Worm (Caenorhabditis elegans) whole organism, L2 larva: Measurements from ENCODE around the gene F01F1.14.

Experiments
- C34F6.9 ChIP-seq: fragments of 150-350 bp; optimal IDR thresholded peaks from 2 replicates; lab custom pipeline; 2014; ENCODE audit warnings: missing biosample characterization, missing genetic modification characterization
- F13H6.1 ChIP-seq: sonication (generic microtip); optimal IDR thresholded peaks from 2 replicates; lab custom pipeline; 2016; ENCODE audit warnings: missing genetic modification characterization, missing compliant biosample characterization
- R02D3.7 ChIP-seq: fragments of 150-350 bp; optimal IDR thresholded peaks from 2 replicates; lab custom pipeline; 2014; ENCODE audit warnings: missing biosample characterization, missing genetic modification characterization
- Y55F3AM.14 ChIP-seq: fragments of 200-800 bp; sonication (Bioruptor generic); optimal IDR thresholded peaks from 2 replicates; lab custom pipeline; 2018; ENCODE audit warnings: mild to moderate bottlenecking, missing genetic modification characterization, missing compliant biosample characterization
- ZK546.5 ChIP-seq: sonication (generic microtip); optimal IDR thresholded peaks from 2 replicates; lab custom pipeline; 2017; ENCODE audit warnings: missing biosample characterization, missing genetic modification characterization
- alr-1 ChIP-seq: fragments of 150-350 bp; optimal IDR thresholded peaks from 2 replicates; lab custom pipeline; 2014; ENCODE audit warnings: missing biosample characterization, missing genetic modification characterization
- aly-2 ChIP-seq: fragments of 150-350 bp; optimal IDR thresholded peaks from 2 replicates; lab custom pipeline; 2014; ENCODE audit warnings: missing biosample characterization, missing genetic modification characterization
- ama-1 ChIP-seq: fragments of 150-350 bp; optimal IDR thresholded peaks from 2 replicates; lab custom pipeline; 2018; ENCODE audit warnings: inconsistent platforms
- blmp-1 ChIP-seq: sonication (generic microtip); optimal IDR thresholded peaks from 2 replicates; lab custom pipeline; 2017; ENCODE audit warnings: missing genetic modification characterization, mild to moderate bottlenecking, missing compliant biosample characterization, antibody characterized with exemption, moderate library complexity; ENCODE audit not compliant: insufficient read depth
- ceh-16 ChIP-seq: fragments of 150-350 bp; optimal IDR thresholded peaks from 2 replicates; lab custom pipeline; 2014; ENCODE audit warnings: missing biosample characterization, missing genetic modification characterization
- ceh-82 ChIP-seq: fragments of 150-350 bp; optimal IDR thresholded peaks from 2 replicates; lab custom pipeline; 2014; ENCODE audit warnings: missing biosample characterization, missing genetic modification characterization
- crh-2 ChIP-seq: sonication (generic microtip); optimal IDR thresholded peaks from 2 replicates; lab custom pipeline; 2017; ENCODE audit warnings: missing biosample characterization, missing genetic modification characterization
- dmd-4 ChIP-seq: sonication (generic microtip); optimal IDR thresholded peaks from 2 replicates; lab custom pipeline; 2017; ENCODE audit warnings: missing biosample characterization, missing genetic modification characterization
- egl-27 ChIP-seq: sonication (generic microtip); optimal IDR thresholded peaks from 3 replicates; lab custom pipeline; 2017; ENCODE audit warnings: missing biosample characterization, missing genetic modification reagents, missing genetic modification characterization
- elt-1 ChIP-seq: fragments of 150-350 bp; optimal IDR thresholded peaks from 2 replicates; lab custom pipeline; 2014; ENCODE audit warnings: missing biosample characterization, missing genetic modification characterization
- elt-3 ChIP-seq: sonication (generic microtip); optimal IDR thresholded peaks from 2 replicates; lab custom pipeline; 2017; ENCODE audit warnings: missing biosample characterization, missing genetic modification characterization
- fos-1 ChIP-seq: fragments of 150-350 bp; optimal IDR thresholded peaks from 2 replicates; lab custom pipeline; 2014; ENCODE audit warnings: missing biosample characterization, missing genetic modification characterization
- gmeb-1 ChIP-seq: fragments of 150-350 bp; optimal IDR thresholded peaks from 2 replicates; lab custom pipeline; 2014; ENCODE audit warnings: missing biosample characterization, missing genetic modification characterization
- lin-11 ChIP-seq: fragments of 150-350 bp; sonication (generic microtip); optimal IDR thresholded peaks from 2 replicates; lab custom pipeline; 2014; ENCODE audit warnings: missing biosample characterization, missing genetic modification characterization, inconsistent platforms, mixed read lengths
- lin-13 ChIP-seq: fragments of 150-350 bp; optimal IDR thresholded peaks from 2 replicates; lab custom pipeline; 2014; ENCODE audit warnings: missing biosample characterization, missing genetic modification reagents, missing genetic modification characterization
- lin-39 ChIP-seq: fragments of 150-350 bp; optimal IDR thresholded peaks from 2 replicates; lab custom pipeline; 2014; ENCODE audit warnings: missing biosample characterization, missing genetic modification reagents, missing genetic modification characterization
- lsy-2 ChIP-seq, 2 experiments: fragments of 150-350 bp in 1 of 2; sonication (generic microtip) in 1 of 2; optimal IDR thresholded peaks; 2 replicates each; lab custom pipeline; 2014 to 2017; ENCODE audit warnings: missing biosample characterization in 2 of 2, missing genetic modification characterization in 2 of 2
- mab-5 ChIP-seq: fragments of 150-350 bp; optimal IDR thresholded peaks from 2 replicates; lab custom pipeline; 2014; ENCODE audit warnings: missing biosample characterization, missing genetic modification characterization
- mbf-1 ChIP-seq: sonication (generic microtip); optimal IDR thresholded peaks from 2 replicates; lab custom pipeline; 2017; ENCODE audit warnings: missing biosample characterization, missing genetic modification characterization
- nhr-129 ChIP-seq: fragments of 150-350 bp; optimal IDR thresholded peaks from 2 replicates; lab custom pipeline; 2014; ENCODE audit warnings: missing biosample characterization, missing genetic modification characterization
- nhr-21 ChIP-seq: fragments of 150-350 bp; optimal IDR thresholded peaks from 2 replicates; lab custom pipeline; 2014; ENCODE audit warnings: missing biosample characterization, missing genetic modification characterization
- nhr-237 ChIP-seq: fragments of 150-350 bp; optimal IDR thresholded peaks from 2 replicates; lab custom pipeline; 2014; ENCODE audit warnings: missing biosample characterization, missing genetic modification characterization
- nhr-25 ChIP-seq: fragments of 150-350 bp; sonication (generic microtip); optimal IDR thresholded peaks from 3 replicates; lab custom pipeline; 2014; ENCODE audit warnings: missing biosample characterization, missing genetic modification characterization
- peb-1 ChIP-seq: fragments of 150-350 bp; optimal IDR thresholded peaks from 2 replicates; lab custom pipeline; 2014; ENCODE audit warnings: missing biosample characterization, missing genetic modification characterization
- sem-4 ChIP-seq: fragments of 150-350 bp; optimal IDR thresholded peaks from 2 replicates; lab custom pipeline; 2014; ENCODE audit warnings: missing biosample characterization, missing genetic modification reagents, missing genetic modification characterization
- skn-1 ChIP-seq: sonication (generic microtip); optimal IDR thresholded peaks from 2 replicates; lab custom pipeline; 2017; ENCODE audit warnings: missing biosample characterization, missing genetic modification characterization
- sma-3 ChIP-seq: sonication (generic microtip); optimal IDR thresholded peaks from 2 replicates; lab custom pipeline; 2016; ENCODE audit warnings: missing genetic modification reagents, missing genetic modification characterization, missing compliant biosample characterization
- sma-9 ChIP-seq, 2 experiments: fragments of 150-350 bp in 1 of 2; sonication (generic microtip) in 1 of 2; optimal IDR thresholded peaks; 2 replicates each; lab custom pipeline; 2014 to 2016; ENCODE audit warnings: missing genetic modification characterization in 2 of 2, mild to moderate bottlenecking in 1 of 2, missing biosample characterization in 1 of 2, missing compliant biosample characterization in 1 of 2, missing genetic modification reagents in 1 of 2, moderate library complexity in 1 of 2
- snpc-4 ChIP-seq: fragments of 150-350 bp; optimal IDR thresholded peaks from 2 replicates; lab custom pipeline; 2014; ENCODE audit warnings: missing biosample characterization, missing genetic modification characterization
- unc-62 ChIP-seq: fragments of 150-350 bp; optimal IDR thresholded peaks from 2 replicates; lab custom pipeline; 2014; ENCODE audit warnings: missing biosample characterization, missing genetic modification reagents, missing genetic modification characterization
- zag-1 ChIP-seq: fragments of 150-350 bp; optimal IDR thresholded peaks from 2 replicates; lab custom pipeline; 2014; ENCODE audit warnings: missing biosample characterization, missing genetic modification characterization
- ztf-1 ChIP-seq: fragments of 200-800 bp; sonication (Bioruptor generic); conservative IDR thresholded peaks from 2 replicates; pipeline ENCODE4 v1.3.6; 2022; ENCODE audit warnings: missing genetic modification characterization, missing compliant biosample characterization
- ztf-11 ChIP-seq: sonication (generic microtip); optimal IDR thresholded peaks from 2 replicates; lab custom pipeline; 2017; ENCODE audit warnings: missing biosample characterization, missing genetic modification characterization
- ztf-4 ChIP-seq: fragments of 150-350 bp; optimal IDR thresholded peaks from 2 replicates; lab custom pipeline; 2014; ENCODE audit warnings: missing biosample characterization, missing genetic modification characterization

The F01F1.14 gene

ce11 chrIII:5838159-5839046, 44.3 kb downstream of the F01F1.14 start (continued):
- TF ChIP-seq mbf-1, result no peak
- TF ChIP-seq ZK546.5 (tag; lab: Kevin White, UChicago), result no peak
- TF ChIP-seq lin-13, result no peak
- peak; percentile 24 for TF ChIP-seq ztf-4 (tag; lab: Kevin White, UChicago)
- TF ChIP-seq nhr-129 (tag; lab: Kevin White, UChicago), result peak; percentile 62
- no peak for TF ChIP-seq ztf-1 (GFP tag; lab: Robert Waterston, UW)
- no peak for TF ChIP-seq R02D3.7 (tag; lab: Kevin White, UChicago)
- no peak for TF ChIP-seq ztf-11 (tag; lab: Kevin White, UChicago)
- TF ChIP-seq nhr-25 (tag; lab: Kevin White, UChicago), result peak; percentile 54
- no peak for TF ChIP-seq ceh-82
- TF ChIP-seq C34F6.9 (tag; lab: Kevin White, UChicago), result no peak
- peak; percentile 96 for TF ChIP-seq elt-1
- no peak for TF ChIP-seq skn-1 (tag; lab: Kevin White, UChicago)
- peak; percentile 92 for TF ChIP-seq crh-2 (tag; lab: Kevin White, UChicago)
- TF ChIP-seq ceh-16 (tag; lab: Kevin White, UChicago), result peak; percentile 9
- TF ChIP-seq elt-3, result no peak

ce11 chrIII:5836816-5837215, 45.9 kb downstream of the F01F1.14 start, which contains the start of gene W04D12.1:
W04D12.1 (plus strand) TSS chrIII:5836926.
- TF ChIP-seq sem-4 (no peak), gmeb-1 (tag; lab: Kevin White, UChicago) (peak; percentile 35), ama-1 (lab: Kevin White, UChicago) (peak; percentile 14), blmp-1 (tag; lab: Kevin White, UChicago) (peak; percentile 3), C34F6.9 (tag; lab: Kevin White, UChicago) (peak; percentile 18), F13H6.1 (tag; lab: Kevin White, UChicago) (no peak), egl-27 (tag; lab: Kevin White, UChicago) (peak; percentile 23), nhr-25 (tag; lab: Kevin White, UChicago) (peak; percentile 2), ceh-82 (no peak), aly-2 (tag; lab: Kevin White, UChicago) (no peak), unc-62 (no peak), sma-9 (GFP tag; optimal IDR thresholded peaks at IDR 0.05; lab: Kevin White, UChicago) (peak; percentile 17), sma-9 (tag; optimal IDR thresholded peaks at IDR 0.05; lab: Kevin White, UChicago) (no peak), mbf-1 (no peak), lin-39 (tag; lab: Kevin White, UChicago) (no peak), lsy-2 (tag; optimal IDR thresholded peaks at IDR 0.05; lab: Kevin White, UChicago) (no peak), nhr-237 (no peak), mab-5 (tag; lab: Kevin White, UChicago) (no peak), lin-13 (no peak)

- TF ChIP-seq sma-9 (GFP tag; optimal IDR thresholded peaks at IDR 0.05; lab: Kevin White, UChicago), result peak; percentile 55
- no peak for TF ChIP-seq sma-9 (tag; optimal IDR thresholded peaks at IDR 0.05; lab: Kevin White, UChicago)
- peak; percentile 9 for TF ChIP-seq nhr-129 (tag; lab: Kevin White, UChicago)
- peak; percentile 21 for TF ChIP-seq crh-2 (tag; lab: Kevin White, UChicago)
- TF ChIP-seq ztf-11 (tag; lab: Kevin White, UChicago), result no peak
- TF ChIP-seq peb-1, result no peak
- TF ChIP-seq lin-13, result no peak
- no peak for TF ChIP-seq skn-1 (tag; lab: Kevin White, UChicago)
- TF ChIP-seq dmd-4, result no peak
- TF ChIP-seq fos-1, result no peak
- TF ChIP-seq alr-1 (tag; lab: Kevin White, UChicago), result no peak
- no peak for TF ChIP-seq egl-27 (tag; lab: Kevin White, UChicago)
- TF ChIP-seq ceh-16 (tag; lab: Kevin White, UChicago), result peak; percentile 29
- TF ChIP-seq nhr-25 (tag; lab: Kevin White, UChicago), result peak; percentile 5
- TF ChIP-seq mab-5 (tag; lab: Kevin White, UChicago), result no peak
- no peak for TF ChIP-seq Y55F3AM.14 (GFP tag; lab: Kevin White, UChicago)
- TF ChIP-seq sma-3 (GFP tag; lab: Kevin White, UChicago), result no peak
- peak; percentile 79 for TF ChIP-seq elt-1
- no peak for TF ChIP-seq ama-1 (lab: Kevin White, UChicago)
- TF ChIP-seq aly-2 (tag; lab: Kevin White, UChicago), result no peak
- no peak for TF ChIP-seq ceh-82
- TF ChIP-seq zag-1 (tag; lab: Kevin White, UChicago), result no peak
- TF ChIP-seq lsy-2 (tag; optimal IDR thresholded peaks at IDR 0.05; lab: Kevin White, UChicago), result no peak
- no peak for TF ChIP-seq snpc-4
- no peak for TF ChIP-seq lin-39 (tag; lab: Kevin White, UChicago)
- no peak for TF ChIP-seq elt-3
- TF ChIP-seq nhr-21 (tag; lab: Kevin White, UChicago), result no peak
- no peak for TF ChIP-seq F13H6.1 (tag; lab: Kevin White, UChicago)
- no peak for TF ChIP-seq lin-11 (tag; lab: Kevin White, UChicago)
- TF ChIP-seq ZK546.5 (tag; lab: Kevin White, UChicago), result no peak
- TF ChIP-seq ztf-1 (GFP tag; lab: Robert Waterston, UW), result no peak
- TF ChIP-seq unc-62, result no peak
Measured at ce11 chrIII:5836261-5836660, 46.5 kb downstream of the F01F1.14 start.
